Fruit fly (Drosophila melanogaster) whole organism, embryonic: ENCODE measurements around the gene CG31807.

Experiments used
- Abd-B ChIP-seq: fragments of 200-800 bp; sonication (Bioruptor generic); optimal IDR thresholded peaks from 2 replicates; lab custom pipeline; 2018; ENCODE audit warnings: missing biosample characterization, mild to moderate bottlenecking, missing genetic modification characterization, moderate library complexity
- Blimp-1 ChIP-seq: fragments of 200-800 bp; sonication (Bioruptor generic); optimal IDR thresholded peaks from 3 replicates; lab custom pipeline; 2018; ENCODE audit warnings: missing biosample characterization, missing genetic modification characterization, mild to moderate bottlenecking, moderate library complexity, missing genetic modification reagents
- CG11504 ChIP-seq: fragments of 200-800 bp; sonication (Bioruptor generic); optimal IDR thresholded peaks from 3 replicates; lab custom pipeline; 2019; ENCODE audit warnings: missing biosample characterization, mild to moderate bottlenecking, missing genetic modification characterization, moderate library complexity
- CG11560 ChIP-seq: fragments of 200-800 bp; sonication (Bioruptor generic); IDR thresholded peaks from 3 replicates; pipeline ENCODE4 v1.3.6; 2022; ENCODE audit warnings: missing biosample characterization, missing genetic modification characterization
- CG14710 ChIP-seq: fragments of 200-800 bp; sonication (Bioruptor generic); optimal IDR thresholded peaks from 3 replicates; lab custom pipeline; 2019; ENCODE audit warnings: missing biosample characterization, mild to moderate bottlenecking, missing genetic modification characterization, moderate library complexity
- CG18599 ChIP-seq: fragments of 200-800 bp; sonication (Bioruptor generic); optimal IDR thresholded peaks from 3 replicates; lab custom pipeline; 2017; ENCODE audit warnings: missing biosample characterization, missing genetic modification characterization, mild to moderate bottlenecking, moderate library complexity, missing genetic modification reagents
- CG2129 ChIP-seq: fragments of 200-800 bp; sonication (Bioruptor generic); IDR thresholded peaks from 2 replicates; pipeline ENCODE4 v1.3.6; 2022; ENCODE audit warnings: missing biosample characterization, missing genetic modification characterization; ENCODE audit not compliant: partially characterized antibody
- CG2712 ChIP-seq: fragments of 200-800 bp; optimal IDR thresholded peaks from 3 replicates; lab custom pipeline; 2019; ENCODE audit warnings: missing biosample characterization, mild to moderate bottlenecking, missing genetic modification characterization, moderate library complexity
- CG2875 ChIP-seq: fragments of 200-800 bp; sonication (Bioruptor generic); optimal IDR thresholded peaks from 2 replicates; lab custom pipeline; 2017; ENCODE audit warnings: missing biosample characterization, mild to moderate bottlenecking, missing genetic modification characterization, missing genetic modification reagents
- CG30403 ChIP-seq: fragments of 200-800 bp; sonication (Bioruptor generic); optimal IDR thresholded peaks from 3 replicates; lab custom pipeline; 2016; ENCODE audit warnings: missing biosample characterization, missing genetic modification characterization
- CG33213 ChIP-seq: fragments of 200-800 bp; sonication (Bioruptor generic); optimal IDR thresholded peaks from 3 replicates; lab custom pipeline; 2016; ENCODE audit warnings: missing biosample characterization, missing genetic modification characterization
- CG3407 ChIP-seq: fragments of 200-800 bp; sonication (Bioruptor generic); optimal IDR thresholded peaks from 2 replicates; lab custom pipeline; 2018; ENCODE audit warnings: missing biosample characterization, mild to moderate bottlenecking, missing genetic modification characterization
- CG3726 ChIP-seq: fragments of 200-800 bp; sonication (Bioruptor generic); IDR thresholded peaks from 3 replicates; pipeline ENCODE4, ENCODE4 v1.3.6; 2022; ENCODE audit warnings: missing biosample characterization, missing genetic modification characterization
- CG42726 ChIP-seq: fragments of 200-800 bp; sonication (Bioruptor generic); IDR thresholded peaks from 2 replicates; pipeline ENCODE4 v1.3.6; 2022; ENCODE audit warnings: missing biosample characterization, missing genetic modification characterization; ENCODE audit not compliant: partially characterized antibody
- CG4707 ChIP-seq: fragments of 200-800 bp; sonication (Bioruptor generic); optimal IDR thresholded peaks from 2 replicates; lab custom pipeline; 2018; ENCODE audit warnings: missing biosample characterization, mild to moderate bottlenecking, missing genetic modification characterization, moderate library complexity
- CG6813 ChIP-seq: fragments of 200-800 bp; sonication (Bioruptor generic); optimal IDR thresholded peaks from 2 replicates; lab custom pipeline; 2017; ENCODE audit warnings: missing biosample characterization, missing genetic modification characterization, mild to moderate bottlenecking, moderate library complexity, missing genetic modification reagents
- CG6854 ChIP-seq: fragments of 200-800 bp; sonication (Bioruptor generic); optimal IDR thresholded peaks from 3 replicates; lab custom pipeline; 2017; ENCODE audit warnings: missing biosample characterization, mild to moderate bottlenecking, missing genetic modification characterization
- CG7556 ChIP-seq: fragments of 200-800 bp; sonication (Bioruptor generic); optimal IDR thresholded peaks from 2 replicates; lab custom pipeline; 2017; ENCODE audit warnings: missing biosample characterization, mild to moderate bottlenecking, missing genetic modification characterization
- CG9437 ChIP-seq: fragments of 200-800 bp; sonication (Bioruptor generic); optimal IDR thresholded peaks from 2 replicates; lab custom pipeline; 2018; ENCODE audit warnings: missing biosample characterization, mild to moderate bottlenecking, missing genetic modification characterization
- CG9727 ChIP-seq: fragments of 200-800 bp; sonication (Bioruptor generic); optimal IDR thresholded peaks from 3 replicates; lab custom pipeline; 2017; ENCODE audit warnings: missing biosample characterization, mild to moderate bottlenecking, missing genetic modification characterization
- Chrac-16 ChIP-seq: fragments of 200-800 bp; sonication (Bioruptor generic); optimal IDR thresholded peaks from 3 replicates; lab custom pipeline; 2016; ENCODE audit warnings: missing biosample characterization, missing genetic modification characterization
- D19A ChIP-seq: fragments of 200-800 bp; optimal IDR thresholded peaks from 3 replicates; lab custom pipeline; 2019; ENCODE audit warnings: missing biosample characterization, mild to moderate bottlenecking, missing genetic modification characterization, moderate library complexity
- Fer3 ChIP-seq: fragments of 200-800 bp; sonication (Bioruptor generic); optimal IDR thresholded peaks from 2 replicates; lab custom pipeline; 2018; ENCODE audit warnings: missing biosample characterization, mild to moderate bottlenecking, missing genetic modification characterization, moderate library complexity
- Hr51 ChIP-seq, 2 experiments: fragments of 200-800 bp; sonication (Bioruptor generic); optimal IDR thresholded peaks; 2 replicates in 1 of 2; 3 replicates in 1 of 2; lab custom pipeline; 2016 to 2018; ENCODE audit warnings: missing biosample characterization in 2 of 2, missing genetic modification characterization in 2 of 2, mild to moderate bottlenecking in 1 of 2, moderate library complexity in 1 of 2
- Lpt ChIP-seq: fragments of >200 bp; optimal IDR thresholded peaks from 2 replicates; lab custom pipeline; 2018; ENCODE audit warnings: missing biosample characterization, missing genetic modification characterization
- MTF-1 ChIP-seq: fragments of 200-800 bp; sonication (Bioruptor generic); optimal IDR thresholded peaks from 2 replicates; lab custom pipeline; 2018; ENCODE audit warnings: missing biosample characterization, mild to moderate bottlenecking, missing genetic modification characterization, borderline replicate concordance
- Opbp ChIP-seq: fragments of 200-800 bp; sonication (Bioruptor generic); IDR thresholded peaks from 3 replicates; pipeline ENCODE4 v1.3.6; 2022; ENCODE audit warnings: missing biosample characterization, missing genetic modification characterization; ENCODE audit not compliant: partially characterized antibody
- Stat92E ChIP-seq, 3 experiments: fragments of >200 bp in 2 of 3; fragments of 200-800 bp in 1 of 3; sonication (Bioruptor generic) in 1 of 3; optimal IDR thresholded peaks; 2 replicates each; lab custom pipeline; 2017 to 2019; ENCODE audit warnings: missing biosample characterization in 3 of 3, missing genetic modification characterization in 3 of 3, mild to moderate bottlenecking in 1 of 3, moderate library complexity in 1 of 3
- YL-1 ChIP-seq: fragments of 200-800 bp; sonication (Bioruptor generic); optimal IDR thresholded peaks from 3 replicates; lab custom pipeline; 2017; ENCODE audit warnings: missing biosample characterization, mild to moderate bottlenecking, missing genetic modification characterization
- ash1 ChIP-seq: fragments of 200-800 bp; sonication (Bioruptor generic); optimal IDR thresholded peaks from 2 replicates; lab custom pipeline; 2018; ENCODE audit warnings: missing biosample characterization, mild to moderate bottlenecking, missing genetic modification characterization
- bcd ChIP-seq: fragments of 200-800 bp; sonication (Bioruptor generic); optimal IDR thresholded peaks from 2 replicates; lab custom pipeline; 2017; ENCODE audit warnings: missing biosample characterization, mild to moderate bottlenecking, missing genetic modification characterization
- ci ChIP-seq: fragments of 200-800 bp; sonication (Bioruptor generic); IDR thresholded peaks from 3 replicates; pipeline ENCODE4 v1.3.6; 2022; ENCODE audit warnings: missing biosample characterization, missing genetic modification characterization
- crol ChIP-seq: fragments of 200-800 bp; sonication (Bioruptor generic); IDR thresholded peaks from 2 replicates; pipeline ENCODE4 v1.3.6; 2022; ENCODE audit warnings: missing biosample characterization, missing genetic modification characterization
- fd102C ChIP-seq: fragments of 200-800 bp; sonication (Bioruptor generic); optimal IDR thresholded peaks from 2 replicates; lab custom pipeline; 2018; ENCODE audit warnings: missing biosample characterization, mild to moderate bottlenecking, missing genetic modification characterization, moderate library complexity
- grn ChIP-seq: fragments of 200-800 bp; sonication (Bioruptor generic); optimal IDR thresholded peaks from 3 replicates; lab custom pipeline; 2017; ENCODE audit warnings: missing biosample characterization, missing genetic modification characterization
- klu ChIP-seq: fragments of 200-800 bp; sonication (Bioruptor generic); IDR thresholded peaks from 2 replicates; pipeline ENCODE4 v1.3.6; 2022; ENCODE audit warnings: missing biosample characterization, missing genetic modification characterization
- nmo ChIP-seq: fragments of 200-800 bp; sonication (Bioruptor generic); optimal IDR thresholded peaks from 2 replicates; lab custom pipeline; 2018; ENCODE audit warnings: missing biosample characterization, mild to moderate bottlenecking, missing genetic modification characterization, moderate library complexity
- oc ChIP-seq: fragments of 200-800 bp; sonication (Bioruptor generic); optimal IDR thresholded peaks from 2 replicates; lab custom pipeline; 2018; ENCODE audit warnings: missing biosample characterization, mild to moderate bottlenecking, missing genetic modification characterization, moderate library complexity
- p53 ChIP-seq: fragments of 200-800 bp; sonication (Bioruptor generic); optimal IDR thresholded peaks from 2 replicates; lab custom pipeline; 2016; ENCODE audit warnings: missing biosample characterization, missing genetic modification characterization
- pzg ChIP-seq: fragments of 200-800 bp; sonication (Bioruptor generic); optimal IDR thresholded peaks from 3 replicates; lab custom pipeline; 2018; ENCODE audit warnings: missing biosample characterization, mild to moderate bottlenecking, missing genetic modification characterization, moderate library complexity
- scrt ChIP-seq: fragments of 200-800 bp; sonication (Bioruptor generic); optimal IDR thresholded peaks from 2 replicates; lab custom pipeline; 2018; ENCODE audit warnings: missing biosample characterization, mild to moderate bottlenecking, missing genetic modification characterization, moderate library complexity
- sd ChIP-seq: fragments of 200-800 bp; sonication (Bioruptor generic); optimal IDR thresholded peaks from 3 replicates; lab custom pipeline; 2018; ENCODE audit warnings: missing biosample characterization, mild to moderate bottlenecking, missing genetic modification characterization, moderate library complexity
- seq ChIP-seq: fragments of 200-800 bp; sonication (Bioruptor generic); IDR thresholded peaks from 2 replicates; pipeline ENCODE4 v1.3.6; 2022; ENCODE audit warnings: missing biosample characterization, missing genetic modification characterization
- shn ChIP-seq: fragments of 200-800 bp; sonication (Bioruptor generic); optimal IDR thresholded peaks from 3 replicates; lab custom pipeline; 2016; ENCODE audit warnings: missing biosample characterization, missing genetic modification characterization
- sob ChIP-seq: fragments of 200-800 bp; sonication (Bioruptor generic); IDR thresholded peaks from 2 replicates; pipeline ENCODE4 v1.3.6; 2022; ENCODE audit warnings: missing biosample characterization, missing genetic modification characterization
- yki ChIP-seq: fragments of >200 bp; optimal IDR thresholded peaks from 3 replicates; lab custom pipeline; 2018

CG31807 gene

dm6 chr2L:16719643-16720515, 36.1 kb upstream of the CG31807 start, which contains the start of gene Cyt-c-p (continued):
- peak; percentile 53 for TF ChIP-seq scrt (GFP tag; lab: Kevin White, UChicago)
- TF ChIP-seq yki (lab: Kevin White, UChicago): no peak
- TF ChIP-seq Fer3 (tag; lab: Kevin White, UChicago): peak; percentile 44
- TF ChIP-seq CG3726 (GFP tag; lab: Robert Waterston, UW): no peak
- 0 out of 2 replicates have a peak, but pooled peaks have one; percentile 20 for TF ChIP-seq crol (GFP tag; lab: Robert Waterston, UW)
- TF ChIP-seq D19A (tag; lab: Kevin White, UChicago): peak; percentile 11
- TF ChIP-seq sob (GFP tag; lab: Robert Waterston, UW): peak; percentile 54; the same call in 1 of the 2 replicates
- peak; percentile 27; the same call in 1 of the 3 replicates for TF ChIP-seq ci (GFP tag; lab: Robert Waterston, UW)
- peak; percentile 22 for TF ChIP-seq CG7556
- TF ChIP-seq CG9727 (GFP tag; lab: Kevin White, UChicago): peak; percentile 44
- peak; percentile 34 for TF ChIP-seq grn (GFP tag; lab: Kevin White, UChicago)
- TF ChIP-seq CG30403 (GFP tag; lab: Kevin White, UChicago): no peak
- peak; percentile 48 for TF ChIP-seq CG9437 (GFP tag; lab: Kevin White, UChicago)
- TF ChIP-seq CG2129 (GFP tag; lab: Robert Waterston, UW): 0 out of 2 replicates have a peak, but pooled peaks have one; percentile 18
- TF ChIP-seq CG2712: peak; percentile 61
- TF ChIP-seq fd102C (GFP tag; lab: Kevin White, UChicago): no peak
- TF ChIP-seq CG6854 (GFP tag; lab: Kevin White, UChicago): no peak
- no peak for TF ChIP-seq CG6813
- no peak for TF ChIP-seq CG11560
- peak; percentile 4 for TF ChIP-seq CG2875 (GFP tag; lab: Kevin White, UChicago)
- TF ChIP-seq nmo (GFP tag; lab: Kevin White, UChicago): peak; percentile 73
- peak; percentile 69 for TF ChIP-seq sd
- no peak for TF ChIP-seq CG4707 (GFP tag; lab: Kevin White, UChicago)
- peak in 1 of 2 experiments; percentile 16 for TF ChIP-seq Hr51 (GFP tag; optimal IDR thresholded peaks at IDR 0.05; lab: Kevin White, UChicago)
- TF ChIP-seq pzg (GFP tag; lab: Kevin White, UChicago): peak; percentile 93
- no peak for TF ChIP-seq Lpt (GFP tag; lab: Kevin White, UChicago)
- TF ChIP-seq CG14710 (tag; lab: Kevin White, UChicago): peak; percentile 75
- TF ChIP-seq CG18599 (GFP tag; lab: Kevin White, UChicago): peak; percentile 71
- TF ChIP-seq CG11504 (tag; lab: Kevin White, UChicago): peak; percentile 44
- peak; percentile 55; the same call in 1 of the 3 replicates for TF ChIP-seq Opbp (GFP tag; lab: Robert Waterston, UW)
- TF ChIP-seq YL-1: peak; percentile 38
- no peak for TF ChIP-seq CG3407 (GFP tag; lab: Kevin White, UChicago)
- TF ChIP-seq Chrac-16 (GFP tag; lab: Kevin White, UChicago): peak; percentile 2
- no peak for TF ChIP-seq MTF-1 (GFP tag; lab: Kevin White, UChicago)
- peak; percentile 39 for TF ChIP-seq Blimp-1 (GFP tag; lab: Kevin White, UChicago)
- TF ChIP-seq CG33213 (GFP tag; lab: Kevin White, UChicago): peak; percentile 83
- no peak for TF ChIP-seq oc (tag; lab: Kevin White, UChicago)
- peak; percentile 44 for TF ChIP-seq p53 (GFP tag; lab: Kevin White, UChicago)
- no peak for TF ChIP-seq ash1 (GFP tag; lab: Kevin White, UChicago)
- TF ChIP-seq bcd: peak; percentile 6
- peak; percentile 26 for TF ChIP-seq shn (GFP tag; lab: Kevin White, UChicago)
- no peak; the same call in none of the 2 replicates for TF ChIP-seq CG42726 (GFP tag; lab: Robert Waterston, UW)
- TF ChIP-seq Stat92E (GFP tag; optimal IDR thresholded peaks at IDR 0.05; lab: Kevin White, UChicago): peak in 1 of 3 experiments; percentile 17
- 0 out of 2 replicates have a peak, but pooled peaks have one; percentile 10 for TF ChIP-seq seq (GFP tag; lab: Robert Waterston, UW)
- TF ChIP-seq Abd-B (GFP tag; lab: Kevin White, UChicago): peak; percentile 94
- TF ChIP-seq klu (GFP tag; lab: Robert Waterston, UW): 0 out of 2 replicates have a peak, but pooled peaks have one; percentile 50
